Fruit fly (Drosophila melanogaster) whole organism, embryonic: ENCODE results near the gene CG7120.

ENCODE experiments used
- B-H2 ChIP-seq: fragments of 200-800 bp; sonication (Bioruptor generic); optimal IDR thresholded peaks from 2 replicates; lab custom pipeline; 2018; ENCODE audit warnings: missing biosample characterization, mild to moderate bottlenecking, missing genetic modification characterization
- Blimp-1 ChIP-seq: fragments of 200-800 bp; sonication (Bioruptor generic); optimal IDR thresholded peaks from 3 replicates; lab custom pipeline; 2018; ENCODE audit warnings: missing biosample characterization, missing genetic modification characterization, mild to moderate bottlenecking, moderate library complexity, missing genetic modification reagents
- CG10267 ChIP-seq: fragments of 200-800 bp; sonication (Bioruptor generic); optimal IDR thresholded peaks from 2 replicates; lab custom pipeline; 2018; ENCODE audit warnings: missing biosample characterization, mild to moderate bottlenecking, missing genetic modification characterization, moderate library complexity
- CG10274 ChIP-seq: fragments of 200-800 bp; sonication (Bioruptor generic); optimal IDR thresholded peaks from 3 replicates; lab custom pipeline; 2017; ENCODE audit warnings: missing biosample characterization, mild to moderate bottlenecking, missing genetic modification characterization
- CG11504 ChIP-seq: fragments of 200-800 bp; sonication (Bioruptor generic); optimal IDR thresholded peaks from 3 replicates; lab custom pipeline; 2019; ENCODE audit warnings: missing biosample characterization, mild to moderate bottlenecking, missing genetic modification characterization, moderate library complexity
- CG1233 ChIP-seq: fragments of 200-800 bp; sonication (Bioruptor generic); optimal IDR thresholded peaks from 4 replicates; lab custom pipeline; 2018; ENCODE audit warnings: missing biosample characterization, mild to moderate bottlenecking, missing genetic modification characterization
- CG14710 ChIP-seq: fragments of 200-800 bp; sonication (Bioruptor generic); optimal IDR thresholded peaks from 3 replicates; lab custom pipeline; 2019; ENCODE audit warnings: missing biosample characterization, mild to moderate bottlenecking, missing genetic modification characterization, moderate library complexity
- CG1602 ChIP-seq: fragments of 200-800 bp; sonication (Bioruptor generic); optimal IDR thresholded peaks from 3 replicates; lab custom pipeline; 2016; ENCODE audit warnings: missing biosample characterization, missing genetic modification characterization
- CG17328 ChIP-seq: fragments of 200-800 bp; sonication (Bioruptor generic); IDR thresholded peaks from 2 replicates; pipeline ENCODE4 v1.3.6; 2022; ENCODE audit warnings: missing biosample characterization, missing genetic modification characterization
- CG17361 ChIP-seq: fragments of 200-800 bp; sonication (Bioruptor generic); IDR thresholded peaks from 3 replicates; pipeline ENCODE4 v1.3.6; 2022; ENCODE audit warnings: missing biosample characterization, missing genetic modification characterization
- CG18764 ChIP-seq: fragments of 200-800 bp; sonication (Bioruptor generic); optimal IDR thresholded peaks from 3 replicates; lab custom pipeline; 2016; ENCODE audit warnings: missing biosample characterization, missing genetic modification characterization
- CG30403 ChIP-seq: fragments of 200-800 bp; sonication (Bioruptor generic); optimal IDR thresholded peaks from 3 replicates; lab custom pipeline; 2016; ENCODE audit warnings: missing biosample characterization, missing genetic modification characterization
- CG3726 ChIP-seq: fragments of 200-800 bp; sonication (Bioruptor generic); IDR thresholded peaks from 3 replicates; pipeline ENCODE4, ENCODE4 v1.3.6; 2022; ENCODE audit warnings: missing biosample characterization, missing genetic modification characterization
- CG4424 ChIP-seq: fragments of 200-800 bp; sonication (Bioruptor generic); optimal IDR thresholded peaks from 3 replicates; lab custom pipeline; 2016; ENCODE audit warnings: missing biosample characterization, missing genetic modification characterization
- CG6765 ChIP-seq: fragments of 200-800 bp; sonication (Bioruptor generic); optimal IDR thresholded peaks from 3 replicates; lab custom pipeline; 2017; ENCODE audit warnings: missing biosample characterization, mild to moderate bottlenecking, missing genetic modification characterization
- CG7786 ChIP-seq: fragments of 200-800 bp; sonication (Bioruptor generic); optimal IDR thresholded peaks from 2 replicates; lab custom pipeline; 2016; ENCODE audit warnings: missing biosample characterization, missing genetic modification characterization
- CG8924 ChIP-seq: fragments of 200-800 bp; optimal IDR thresholded peaks from 3 replicates; lab custom pipeline; 2019; ENCODE audit warnings: missing biosample characterization, mild to moderate bottlenecking, missing genetic modification characterization, moderate library complexity
- CG9727 ChIP-seq: fragments of 200-800 bp; sonication (Bioruptor generic); optimal IDR thresholded peaks from 3 replicates; lab custom pipeline; 2017; ENCODE audit warnings: missing biosample characterization, mild to moderate bottlenecking, missing genetic modification characterization
- CG9797 ChIP-seq: fragments of 200-800 bp; sonication (Bioruptor generic); optimal IDR thresholded peaks from 3 replicates; lab custom pipeline; 2018; ENCODE audit warnings: missing biosample characterization, mild to moderate bottlenecking, missing genetic modification characterization
- Fer3 ChIP-seq: fragments of 200-800 bp; sonication (Bioruptor generic); optimal IDR thresholded peaks from 2 replicates; lab custom pipeline; 2018; ENCODE audit warnings: missing biosample characterization, mild to moderate bottlenecking, missing genetic modification characterization, moderate library complexity
- H15 ChIP-seq: fragments of 200-800 bp; sonication (Bioruptor generic); IDR thresholded peaks from 3 replicates; pipeline ENCODE4 v1.3.6; 2022; ENCODE audit warnings: missing biosample characterization, missing genetic modification characterization
- HHEX ChIP-seq: fragments of 200-800 bp; sonication (Bioruptor generic); optimal IDR thresholded peaks from 3 replicates; lab custom pipeline; 2017; ENCODE audit warnings: missing biosample characterization, mild to moderate bottlenecking, missing genetic modification characterization, missing genetic modification reagents
- Jarid2 ChIP-seq: fragments of 200-800 bp; sonication (Bioruptor generic); optimal IDR thresholded peaks from 3 replicates; lab custom pipeline; 2017; ENCODE audit warnings: mild to moderate bottlenecking, missing biosample characterization, missing genetic modification reagents, missing genetic modification characterization
- Lim3 ChIP-seq: fragments of 200-800 bp; sonication (Bioruptor generic); IDR thresholded peaks from 2 replicates; pipeline ENCODE4 v1.3.6; 2022; ENCODE audit warnings: missing biosample characterization, missing genetic modification characterization
- Max ChIP-seq: fragments of 200-800 bp; sonication (Bioruptor generic); optimal IDR thresholded peaks from 2 replicates; lab custom pipeline; 2016; ENCODE audit warnings: missing biosample characterization, mild to moderate bottlenecking, missing genetic modification characterization
- Mes4 ChIP-seq: fragments of 200-800 bp; sonication (Bioruptor generic); optimal IDR thresholded peaks from 2 replicates; lab custom pipeline; 2016; ENCODE audit warnings: missing biosample characterization, missing genetic modification characterization
- Oli ChIP-seq: fragments of 200-800 bp; sonication (Bioruptor generic); optimal IDR thresholded peaks from 2 replicates; lab custom pipeline; 2018; ENCODE audit warnings: missing biosample characterization, mild to moderate bottlenecking, missing genetic modification characterization, moderate library complexity
- Opbp ChIP-seq: fragments of 200-800 bp; sonication (Bioruptor generic); IDR thresholded peaks from 3 replicates; pipeline ENCODE4 v1.3.6; 2022; ENCODE audit warnings: missing biosample characterization, missing genetic modification characterization; ENCODE audit not compliant: partially characterized antibody
- Ptx1 ChIP-seq: fragments of 200-800 bp; sonication (Bioruptor generic); IDR thresholded peaks from 2 replicates; pipeline ENCODE4 v1.3.6; 2022; ENCODE audit warnings: missing biosample characterization, missing genetic modification characterization
- Usf ChIP-seq: fragments of 200-800 bp; sonication (Bioruptor generic); optimal IDR thresholded peaks from 2 replicates; lab custom pipeline; 2017; ENCODE audit warnings: missing genotype, missing biosample characterization, missing genetic modification characterization
- Vsx1 ChIP-seq: fragments of 200-800 bp; sonication (Bioruptor generic); optimal IDR thresholded peaks from 2 replicates; lab custom pipeline; 2017; ENCODE audit warnings: missing biosample characterization, mild to moderate bottlenecking, missing genetic modification characterization, missing genetic modification reagents
- aop ChIP-seq: fragments of 200-800 bp; sonication (Bioruptor generic); IDR thresholded peaks from 2 replicates; pipeline ENCODE4 v1.3.6; 2022; ENCODE audit warnings: missing biosample characterization, missing genetic modification characterization
- dan ChIP-seq: fragments of 200-800 bp; sonication (Bioruptor generic); IDR thresholded peaks from 2 replicates; pipeline ENCODE4 v1.3.6; 2022; ENCODE audit warnings: missing biosample characterization, missing genetic modification characterization
- dmrt11E ChIP-seq: fragments of 200-800 bp; sonication (Bioruptor generic); optimal IDR thresholded peaks from 3 replicates; lab custom pipeline; 2018; ENCODE audit warnings: missing biosample characterization, mild to moderate bottlenecking, missing genetic modification characterization, moderate library complexity
- dmrt99B ChIP-seq: fragments of 200-800 bp; sonication (Bioruptor generic); optimal IDR thresholded peaks from 2 replicates; lab custom pipeline; 2018; ENCODE audit warnings: missing biosample characterization, mild to moderate bottlenecking, missing genetic modification characterization, moderate library complexity
- ham ChIP-seq: fragments of 200-800 bp; sonication (Bioruptor generic); IDR thresholded peaks from 2 replicates; pipeline ENCODE4 v1.3.6; 2022; ENCODE audit warnings: missing biosample characterization, missing genetic modification characterization
- jigr1 ChIP-seq: fragments of 200-800 bp; sonication (Bioruptor generic); IDR thresholded peaks from 3 replicates; pipeline ENCODE4 v1.3.6; 2022; ENCODE audit warnings: missing biosample characterization, missing genetic modification characterization
- lilli ChIP-seq: fragments of 200-800 bp; sonication (Bioruptor generic); optimal IDR thresholded peaks from 3 replicates; lab custom pipeline; 2016; ENCODE audit warnings: missing biosample characterization, missing genetic modification characterization
- oc ChIP-seq: fragments of 200-800 bp; sonication (Bioruptor generic); optimal IDR thresholded peaks from 2 replicates; lab custom pipeline; 2018; ENCODE audit warnings: missing biosample characterization, mild to moderate bottlenecking, missing genetic modification characterization, moderate library complexity
- pb ChIP-seq: fragments of 200-800 bp; sonication (Bioruptor generic); optimal IDR thresholded peaks from 3 replicates; lab custom pipeline; 2016; ENCODE audit warnings: missing biosample characterization, missing genetic modification characterization
- peb ChIP-seq: fragments of 200-800 bp; sonication (Bioruptor generic); IDR thresholded peaks from 2 replicates; pipeline ENCODE4 v1.3.6; 2022; ENCODE audit warnings: missing biosample characterization, missing genetic modification characterization
- prd ChIP-seq, 3 experiments: fragments of >200 bp in 2 of 3; fragments of 200-800 bp in 1 of 3; sonication (Bioruptor generic) in 1 of 3; optimal IDR thresholded peaks in 2 of 3; IDR thresholded peaks in 1 of 3; 2 replicates in 2 of 3; 3 replicates in 1 of 3; pipeline versions ENCODE4 v1.3.6 to Lab custom; 2017 to 2022; ENCODE audit warnings: missing biosample characterization in 1 of 3, missing genetic modification characterization in 1 of 3
- run ChIP-seq: fragments of 200-800 bp; sonication (Bioruptor generic); optimal IDR thresholded peaks from 3 replicates; lab custom pipeline; 2018; ENCODE audit warnings: missing biosample characterization, mild to moderate bottlenecking, missing genetic modification characterization
- sens ChIP-seq: fragments of 200-800 bp; sonication (Bioruptor generic); peaks from one replicate; lab custom pipeline; 2016; ENCODE audit warnings: missing biosample characterization, missing genetic modification characterization
- sr ChIP-seq: fragments of 200-800 bp; sonication (Bioruptor generic); IDR thresholded peaks from 3 replicates; pipeline ENCODE4 v1.3.6; 2022; ENCODE audit warnings: missing biosample characterization, missing genetic modification characterization
- trem ChIP-seq: fragments of 200-800 bp; optimal IDR thresholded peaks from 3 replicates; lab custom pipeline; 2019; ENCODE audit warnings: missing biosample characterization, mild to moderate bottlenecking, missing genetic modification characterization, moderate library complexity
- trh ChIP-seq: fragments of 200-800 bp; sonication (Bioruptor generic); optimal IDR thresholded peaks from 2 replicates; lab custom pipeline; 2016; ENCODE audit warnings: missing biosample characterization, missing genetic modification characterization
- ttk ChIP-seq: fragments of 200-800 bp; sonication (Bioruptor generic); IDR thresholded peaks from 2 replicates; pipeline ENCODE4 v2.1.2; 2022; ENCODE audit warnings: missing biosample characterization, missing genetic modification characterization

CG7120 gene

dm6 chr3L:8346100-8346980 is 49.5 kb upstream of the CG7120 start, which contains the start of the genes CG7182 and GAPcenA (continued):
- TF ChIP-seq CG10267 (peak; percentile 99), Max (GFP tag; lab: Kevin White, UChicago) (peak; percentile 77), Mes4 (GFP tag; lab: Kevin White, UChicago) (no peak), run (tag; lab: Kevin White, UChicago) (no peak), Oli (tag; lab: Kevin White, UChicago) (peak; percentile 70), CG18764 (GFP tag; lab: Kevin White, UChicago) (peak; percentile 42), Ptx1 (GFP tag; lab: Robert Waterston, UW) (peak; percentile 67), dmrt11E (peak; percentile 65), dan (GFP tag; lab: Robert Waterston, UW) (no peak), CG1233 (GFP tag; lab: Kevin White, UChicago) (peak; percentile 73), Lim3 (GFP tag; lab: Robert Waterston, UW) (no peak), peb (GFP tag; lab: Robert Waterston, UW) (no peak), Blimp-1 (GFP tag; lab: Kevin White, UChicago) (peak; percentile 59), Opbp (GFP tag; lab: Robert Waterston, UW) (no peak), ham (GFP tag; lab: Robert Waterston, UW) (no peak), HHEX (GFP tag; lab: Kevin White, UChicago) (no peak), oc (tag; lab: Kevin White, UChicago) (no peak), CG4424 (GFP tag; lab: Kevin White, UChicago) (peak; percentile 69), jigr1 (GFP tag; lab: Robert Waterston, UW) (no peak), CG6765 (peak; percentile 24), sr (GFP tag; lab: Robert Waterston, UW) (peak; percentile 17; the same call in 1 of the 3 replicates), CG10274 (GFP tag; lab: Kevin White, UChicago) (peak; percentile 2), CG8924 (tag; lab: Kevin White, UChicago) (peak; percentile 81), Usf (GFP tag; lab: Kevin White, UChicago) (peak; percentile 27), CG30403 (peak; percentile 80), CG17361 (GFP tag; lab: Robert Waterston, UW) (no peak; the same call in none of the 3 replicates), trem (tag; lab: Kevin White, UChicago) (peak; percentile 84), CG3726 (GFP tag; lab: Robert Waterston, UW) (no peak), pb (GFP tag; lab: Kevin White, UChicago) (no peak), H15 (GFP tag; lab: Robert Waterston, UW) (0 out of 3 replicates have a peak, but pooled peaks have one; percentile 27), aop (GFP tag; lab: Robert Waterston, UW) (no peak), CG1602 (GFP tag; lab: Kevin White, UChicago) (peak; percentile 64), CG9727 (GFP tag; lab: Kevin White, UChicago) (peak; percentile 67), CG11504 (tag; lab: Kevin White, UChicago) (no peak), Fer3 (tag; lab: Kevin White, UChicago) (peak; percentile 58), CG9797 (GFP tag; lab: Kevin White, UChicago) (peak; percentile 21), Jarid2 (GFP tag; lab: Kevin White, UChicago) (no peak), B-H2 (GFP tag; lab: Kevin White, UChicago) (peak; percentile 83), sens (peak; percentile 84), ttk (GFP tag; lab: Robert Waterston, UW) (0 out of 2 replicates have a peak, but pooled peaks have one; percentile 10), CG17328 (GFP tag; lab: Robert Waterston, UW) (no peak), CG7786 (no peak), dmrt99B (peak; percentile 51), lilli (peak; percentile 61), CG14710 (tag; lab: Kevin White, UChicago) (peak; percentile 90), prd (optimal IDR thresholded peaks at IDR 0.05; lab: Kevin White, UChicago) (no peak), prd (GFP tag; IDR thresholded peaks at IDR 0.05; lab: Robert Waterston, UW) (no peak; the same call in 2 of the 3 replicates), Vsx1 (GFP tag; lab: Kevin White, UChicago) (peak; percentile 3), trh (GFP tag; lab: Kevin White, UChicago) (peak; percentile 20)
